Worm (Caenorhabditis elegans): ENCODE data around the gene fipr-5.

DNA sequence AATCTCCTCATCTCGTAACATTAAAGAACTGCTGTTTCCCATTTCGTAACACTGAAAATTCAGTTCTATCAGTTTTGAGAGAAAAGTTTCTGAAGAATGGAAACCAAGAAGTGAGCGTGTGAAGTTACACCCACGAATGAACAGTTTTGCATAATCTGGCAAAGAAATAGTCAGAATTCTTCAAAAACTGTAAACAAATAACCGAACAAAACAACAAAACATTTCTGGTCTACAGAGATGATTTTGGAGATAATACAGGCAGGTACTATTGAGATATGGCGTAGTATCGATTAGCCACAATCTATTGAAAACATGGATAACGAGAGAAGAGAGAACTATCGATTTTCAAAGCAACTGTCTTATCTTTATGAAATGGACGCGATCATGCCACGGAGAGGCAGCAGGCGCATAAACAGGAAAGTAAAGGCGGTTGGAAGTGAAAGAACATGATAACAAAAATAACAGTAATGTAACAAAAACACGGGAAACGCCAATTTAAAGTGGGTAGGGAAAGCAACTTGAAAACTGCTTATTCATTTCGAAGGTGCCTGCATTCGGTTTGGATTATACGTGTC is 17.7 kb downstream of the fipr-5 start, which contains the start of gene chpf-1:
- TF ChIP-seq cog-1 (tag; optimal IDR thresholded peaks at IDR 0.05) = no peak
- TF ChIP-seq klf-2 (GFP tag; conservative IDR thresholded peaks at IDR 0.05) = no peak
- no peak; the same call in 1 of the 2 replicates for TF ChIP-seq T22C8.4 (GFP tag; IDR thresholded peaks at IDR 0.05)
- no peak for TF ChIP-seq ztf-29 (GFP tag; IDR thresholded peaks at IDR 0.05)
- no peak for TF ChIP-seq med-1 (GFP tag; optimal IDR thresholded peaks at IDR 0.05; ENCODE audit: insufficient read depth)
- TF ChIP-seq flt-1 (GFP tag; IDR thresholded peaks at IDR 0.05) = no peak
- no peak for TF ChIP-seq tab-1 (GFP tag; IDR thresholded peaks at IDR 0.05)
